Fruit fly (Drosophila melanogaster): ENCODE results near the gene CG11279.

DNA sequence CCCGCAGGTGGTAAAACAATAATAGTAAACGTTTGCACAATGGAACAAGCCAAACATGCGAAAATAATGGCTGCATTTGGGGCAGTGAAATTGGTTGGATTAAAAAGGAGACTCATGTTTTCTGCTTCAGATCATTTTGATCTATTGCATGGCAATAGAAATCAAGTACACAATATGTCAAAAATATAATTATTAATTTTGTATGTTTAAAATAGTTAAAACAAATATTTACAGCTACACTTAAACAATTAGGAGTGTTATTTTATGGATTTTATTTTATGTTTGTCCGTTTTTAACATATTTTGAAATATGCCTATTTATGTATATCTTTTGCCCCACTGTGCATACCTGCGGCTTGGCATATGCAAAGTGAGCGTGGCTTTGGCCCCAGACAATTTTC is 19.4 kb downstream of the CG11279 start:
- TF ChIP-seq CG7101 (tag; optimal IDR thresholded peaks at IDR 0.05) (no peak), cic (GFP tag; optimal IDR thresholded peaks at IDR 0.05) (no peak), kay (GFP tag; ENCODE audit: borderline replicate concordance) (no peak), cnc (optimal IDR thresholded peaks at IDR 0.05) (no peak), tj (GFP tag; optimal IDR thresholded peaks at IDR 0.05) (no peak), CG1620 (GFP tag; optimal IDR thresholded peaks at IDR 0.05) (no peak), pad (GFP tag; optimal IDR thresholded peaks at IDR 0.05) (no peak), Crg-1 (GFP tag; optimal IDR thresholded peaks at IDR 0.05) (no peak), CG11617 (GFP tag; optimal IDR thresholded peaks at IDR 0.05) (no peak), CG33017 (tag; optimal IDR thresholded peaks at IDR 0.05) (no peak), CG12768 (GFP tag; optimal IDR thresholded peaks at IDR 0.05) (no peak), Hr96 (GFP tag; optimal IDR thresholded peaks at IDR 0.05) (no peak), CG5204 (GFP tag; optimal IDR thresholded peaks at IDR 0.05) (no peak)

All from whole organism, adult.